Worm (Caenorhabditis elegans): Measurements from ENCODE around the gene T05B11.4.

- TF ChIP-seq ztf-18 (tag; optimal IDR thresholded peaks at IDR 0.05) (no peak), B0035.1 (tag; optimal IDR thresholded peaks at IDR 0.05) (no peak), ama-1 (optimal IDR thresholded peaks at IDR 0.05) (no peak), ama-1 (GFP tag; optimal IDR thresholded peaks at IDR 0.05) (no peak), rec-8 (tag; optimal IDR thresholded peaks at IDR 0.05) (no peak), F49E8.2 (tag; optimal IDR thresholded peaks at IDR 0.05; ENCODE audit: insufficient read depth) (no peak), mxl-1 (tag; optimal IDR thresholded peaks at IDR 0.05) (no peak), lag-1 (GFP tag; IDR thresholded peaks at IDR 0.05) (no peak)
These were observed 40.8 kb downstream of the T05B11.4 start, which contains the start of gene ZK105.1 for ce11 chrV:7713691-7714090.

Measured in whole organism, young adult.